Worm (Caenorhabditis elegans) whole organism, midembryonic: ENCODE results near the gene C03B1.5.

ENCODE experiments used
- flt-1 ChIP-seq: fragments of 200-800 bp; sonication (Bioruptor generic); IDR thresholded peaks from 2 replicates; pipeline ENCODE4 v1.3.6; 2022; ENCODE audit warnings: missing genetic modification characterization, missing compliant biosample characterization
- klf-2 ChIP-seq: fragments of 200-800 bp; sonication (Bioruptor generic); conservative IDR thresholded peaks from 2 replicates; pipeline ENCODE4 v1.3.6; 2022; ENCODE audit warnings: missing genetic modification reagents, missing genetic modification characterization, missing compliant biosample characterization
- med-1 ChIP-seq: sonication (generic microtip); optimal IDR thresholded peaks from 2 replicates; lab custom pipeline; 2017; ENCODE audit warnings: missing genetic modification characterization, mild to moderate bottlenecking, missing compliant biosample characterization, antibody characterized with exemption, missing genetic modification reagents; ENCODE audit not compliant: insufficient read depth
- ref-1 ChIP-seq: fragments of 200-800 bp; sonication (Bioruptor generic); conservative IDR thresholded peaks from 2 replicates; pipeline ENCODE4 v1.3.6; 2022; ENCODE audit warnings: missing genetic modification reagents, missing genetic modification characterization, missing compliant biosample characterization
- tab-1 ChIP-seq: fragments of 200-800 bp; sonication (Bioruptor generic); IDR thresholded peaks from 2 replicates; pipeline ENCODE4 v1.3.6; 2022; ENCODE audit warnings: missing genetic modification characterization, missing compliant biosample characterization
- ztf-23 ChIP-seq: fragments of 200-800 bp; sonication (Bioruptor generic); IDR thresholded peaks from 2 replicates; pipeline ENCODE4 v1.3.6; 2022; ENCODE audit warnings: missing genetic modification reagents, missing genetic modification characterization, missing compliant biosample characterization
- ztf-29 ChIP-seq: fragments of 200-800 bp; sonication (Bioruptor generic); IDR thresholded peaks from 2 replicates; pipeline ENCODE4 v1.3.6; 2022; ENCODE audit warnings: missing genetic modification reagents, missing genetic modification characterization, missing compliant biosample characterization

DNA sequence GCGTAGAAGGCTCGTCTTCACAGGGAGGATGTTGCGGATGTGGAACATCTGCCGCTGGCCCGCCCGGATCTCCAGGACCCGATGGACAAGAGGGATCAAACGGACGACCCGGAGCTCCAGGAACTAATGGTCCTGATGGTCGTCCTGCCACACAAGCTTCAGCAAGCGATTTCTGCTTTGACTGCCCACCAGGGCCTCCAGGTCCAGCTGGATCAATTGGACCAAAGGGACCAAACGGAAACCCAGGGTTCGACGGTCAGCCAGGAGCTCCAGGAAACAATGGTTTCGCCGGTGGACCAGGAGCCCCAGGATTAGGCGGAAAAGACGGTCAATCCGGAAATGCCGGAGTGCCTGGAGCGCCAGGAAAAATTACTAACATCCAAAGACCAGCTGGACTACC is 20.8 kb upstream of the C03B1.5 start:
- TF ChIP-seq ztf-29 (GFP tag; lab: Robert Waterston, UW) (no peak), flt-1 (GFP tag; lab: Robert Waterston, UW) (no peak), klf-2 (GFP tag; lab: Robert Waterston, UW) (no peak), tab-1 (GFP tag; lab: Robert Waterston, UW) (no peak), med-1 (GFP tag; lab: Kevin White, UChicago) (no peak), ref-1 (GFP tag; lab: Robert Waterston, UW) (no peak), ztf-23 (GFP tag; lab: Robert Waterston, UW) (no peak)
